Worm (Caenorhabditis elegans) whole organism, L1 larva: Measurements from ENCODE around the gene F48E8.2.

Experiments used
- dsc-1 ChIP-seq: sonication (generic microtip); optimal IDR thresholded peaks from 2 replicates; lab custom pipeline; 2016; ENCODE audit warnings: mild to moderate bottlenecking, missing genetic modification characterization, missing compliant biosample characterization
- egl-27 ChIP-seq, 2 experiments: fragments of 150-350 bp in 1 of 2; sonication (generic microtip); optimal IDR thresholded peaks; 3 replicates each; lab custom pipeline; 2017 to 2018; ENCODE audit warnings: missing biosample characterization in 2 of 2, missing genetic modification characterization in 2 of 2, missing genetic modification reagents in 2 of 2
- nhr-11 ChIP-seq: fragments of 150-350 bp; optimal IDR thresholded peaks from 2 replicates; lab custom pipeline; 2014; ENCODE audit warnings: missing biosample characterization, missing genetic modification characterization
- nhr-77 ChIP-seq: fragments of 150-350 bp; optimal IDR thresholded peaks from 2 replicates; lab custom pipeline; 2014; ENCODE audit warnings: missing biosample characterization, missing genetic modification characterization
- pqm-1 ChIP-seq: sonication (generic microtip); optimal IDR thresholded peaks from 3 replicates; lab custom pipeline; 2017; ENCODE audit warnings: missing biosample characterization, missing genetic modification characterization
- unc-130 ChIP-seq: fragments of 150-350 bp; optimal IDR thresholded peaks from 2 replicates; lab custom pipeline; 2017; ENCODE audit warnings: missing biosample characterization, missing genetic modification characterization, inconsistent platforms
- zag-1 ChIP-seq: fragments of 150-350 bp; optimal IDR thresholded peaks from 2 replicates; lab custom pipeline; 2014; ENCODE audit warnings: missing biosample characterization, missing genetic modification characterization
- ztf-4 ChIP-seq: fragments of 150-350 bp; optimal IDR thresholded peaks from 2 replicates; lab custom pipeline; 2014; ENCODE audit warnings: missing biosample characterization, missing genetic modification characterization

DNA sequence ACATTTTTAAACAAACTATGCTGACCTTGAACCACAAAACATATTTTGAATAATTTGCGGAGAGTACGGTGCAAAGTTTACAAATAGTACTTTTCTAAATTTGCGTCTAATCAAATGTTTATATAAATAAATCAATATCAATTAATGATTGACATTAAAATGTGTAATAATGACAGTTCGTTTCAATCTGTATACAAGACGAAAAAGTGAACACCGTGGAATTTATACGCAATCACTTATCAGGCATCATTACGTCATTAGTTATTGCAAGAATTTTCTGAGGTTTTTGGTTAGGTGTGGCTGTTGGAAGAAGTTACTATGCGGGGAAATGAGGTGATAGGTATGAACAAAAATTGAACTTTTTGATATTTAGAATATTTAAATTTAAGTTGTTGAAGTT, 37.1 kb upstream of the F48E8.2 start:
- no peak for TF ChIP-seq nhr-11
- TF ChIP-seq pqm-1 (tag; lab: Kevin White, UChicago) = no peak
- TF ChIP-seq nhr-77 (tag; lab: Kevin White, UChicago) = no peak
- no peak for TF ChIP-seq unc-130 (tag; lab: Kevin White, UChicago)
- TF ChIP-seq egl-27 (tag; optimal IDR thresholded peaks at IDR 0.05; lab: Kevin White, UChicago) = no peak
- no peak for TF ChIP-seq zag-1
- TF ChIP-seq dsc-1 (tag; lab: Kevin White, UChicago) = no peak
- TF ChIP-seq ztf-4 (tag; lab: Kevin White, UChicago) = no peak
